Worm (Caenorhabditis elegans) whole organism, late embryonic: ENCODE results near the gene jmjd-3.1.
A peak's percentile ranks its signal among the peaks of the same experiment; 100 is the strongest.
"Not testable (repeated sequence)": the region's sequence is repeated elsewhere in the genome, so short reads cannot be mapped to it uniquely, and the experiment has no call there.

Source experiments
- C38D4.7 ChIP-seq: fragments of 200-800 bp; sonication (Bioruptor generic); optimal IDR thresholded peaks from 2 replicates; lab custom pipeline; 2018; ENCODE audit warnings: mild to moderate bottlenecking, missing genetic modification characterization, moderate library complexity, missing compliant biosample characterization
- T23F11.4 ChIP-seq: fragments of 200-800 bp; sonication (Bioruptor generic); optimal IDR thresholded peaks from 2 replicates; lab custom pipeline; 2018; ENCODE audit warnings: mild to moderate bottlenecking, missing genetic modification characterization, missing compliant biosample characterization
- ama-1 ChIP-seq: fragments of 150-350 bp; optimal IDR thresholded peaks from 2 replicates; lab custom pipeline; 2014
- ceh-14 ChIP-seq: sonication (generic microtip); optimal IDR thresholded peaks from 2 replicates; lab custom pipeline; 2016; ENCODE audit warnings: missing genotype, missing genetic modification characterization, missing compliant biosample characterization
- ceh-19 ChIP-seq: fragments of 200-800 bp; sonication (Bioruptor generic); optimal IDR thresholded peaks from 2 replicates; lab custom pipeline; 2018; ENCODE audit warnings: mild to moderate bottlenecking, missing genetic modification characterization, missing compliant biosample characterization
- ceh-2 ChIP-seq: sonication (generic microtip); optimal IDR thresholded peaks from 2 replicates; lab custom pipeline; 2016; ENCODE audit warnings: missing genotype, missing genetic modification characterization, missing compliant biosample characterization
- ceh-24 ChIP-seq: sonication (generic microtip); optimal IDR thresholded peaks from 2 replicates; lab custom pipeline; 2016; ENCODE audit warnings: mild to moderate bottlenecking, missing genetic modification characterization, missing compliant biosample characterization
- ceh-34 ChIP-seq: sonication (generic microtip); optimal IDR thresholded peaks from 2 replicates; lab custom pipeline; 2016; ENCODE audit warnings: mild to moderate bottlenecking, missing genetic modification characterization, missing compliant biosample characterization
- ceh-45 ChIP-seq: fragments of 200-800 bp; sonication (Bioruptor generic); IDR thresholded peaks from 2 replicates; pipeline ENCODE4 v1.3.6; 2022; ENCODE audit warnings: missing genetic modification reagents, missing genetic modification characterization, missing compliant biosample characterization
- ceh-48 ChIP-seq: sonication (generic microtip); optimal IDR thresholded peaks from 2 replicates; lab custom pipeline; 2016; ENCODE audit warnings: missing genetic modification characterization, inconsistent platforms, missing compliant biosample characterization
- ceh-9 ChIP-seq: sonication (generic microtip); optimal IDR thresholded peaks from 2 replicates; lab custom pipeline; 2016; ENCODE audit warnings: mild to moderate bottlenecking, missing genetic modification characterization, inconsistent platforms, missing compliant biosample characterization
- che-1 ChIP-seq: sonication (generic microtip); optimal IDR thresholded peaks from 2 replicates; lab custom pipeline; 2016; ENCODE audit warnings: mild to moderate bottlenecking, missing genetic modification characterization, missing compliant biosample characterization
- dve-1 ChIP-seq: sonication (generic microtip); optimal IDR thresholded peaks from 2 replicates; lab custom pipeline; 2017; ENCODE audit warnings: antibody characterized with exemption, mild to moderate bottlenecking, missing genetic modification characterization, missing compliant biosample characterization
- eyg-1 ChIP-seq: sonication (generic microtip); optimal IDR thresholded peaks from 2 replicates; lab custom pipeline; 2016; ENCODE audit warnings: missing genotype, missing genetic modification characterization, missing compliant biosample characterization
- fkh-10 ChIP-seq: fragments of 150-350 bp; optimal IDR thresholded peaks from 2 replicates; lab custom pipeline; 2014; ENCODE audit warnings: missing biosample characterization, missing genetic modification reagents, missing genetic modification characterization
- gmeb-2 ChIP-seq: sonication (generic microtip); optimal IDR thresholded peaks from 2 replicates; lab custom pipeline; 2016; ENCODE audit warnings: missing genetic modification characterization, inconsistent platforms, missing compliant biosample characterization
- hlh-15 ChIP-seq: sonication (generic microtip); optimal IDR thresholded peaks from 2 replicates; lab custom pipeline; 2016; ENCODE audit warnings: missing genetic modification characterization, missing compliant biosample characterization
- lin-11 ChIP-seq: fragments of 200-800 bp; sonication (Bioruptor generic); optimal IDR thresholded peaks from 2 replicates; lab custom pipeline; 2018; ENCODE audit warnings: mild to moderate bottlenecking, missing genetic modification characterization, missing compliant biosample characterization
- nfya-1 ChIP-seq: sonication (generic microtip); optimal IDR thresholded peaks from 2 replicates; lab custom pipeline; 2017; ENCODE audit warnings: missing genetic modification characterization, mild to moderate bottlenecking, missing compliant biosample characterization, antibody characterized with exemption, moderate library complexity
- nhr-11 ChIP-seq: fragments of 150-350 bp; optimal IDR thresholded peaks from 2 replicates; lab custom pipeline; 2014; ENCODE audit warnings: missing biosample characterization, missing genetic modification characterization
- npax-4 ChIP-seq: sonication (generic microtip); optimal IDR thresholded peaks from 2 replicates; lab custom pipeline; 2016; ENCODE audit warnings: missing genetic modification characterization, missing compliant biosample characterization
- pat-9 ChIP-seq: fragments of 200-800 bp; sonication (Bioruptor generic); optimal IDR thresholded peaks from 2 replicates; lab custom pipeline; 2018; ENCODE audit warnings: mild to moderate bottlenecking, missing genetic modification characterization, moderate library complexity, missing compliant biosample characterization
- pha-2 ChIP-seq: sonication (generic microtip); optimal IDR thresholded peaks from 2 replicates; lab custom pipeline; 2017; ENCODE audit warnings: mild to moderate bottlenecking, missing genetic modification characterization, missing compliant biosample characterization
- pros-1 ChIP-seq: fragments of 150-350 bp; optimal IDR thresholded peaks from 2 replicates; lab custom pipeline; 2014; ENCODE audit warnings: missing biosample characterization, missing genetic modification reagents, missing genetic modification characterization
- ref-2 ChIP-seq: sonication (generic microtip); optimal IDR thresholded peaks from 2 replicates; lab custom pipeline; 2016; ENCODE audit warnings: missing genetic modification characterization, missing compliant biosample characterization
- rnt-1 ChIP-seq: sonication (generic microtip); optimal IDR thresholded peaks from 2 replicates; lab custom pipeline; 2016; ENCODE audit warnings: missing genetic modification characterization, missing compliant biosample characterization
- sdc-2 ChIP-seq: sonication (generic microtip); optimal IDR thresholded peaks from 2 replicates; lab custom pipeline; 2016; ENCODE audit warnings: missing genotype, missing genetic modification characterization, missing compliant biosample characterization
- sox-2 ChIP-seq: fragments of 200-800 bp; sonication (Bioruptor generic); IDR thresholded peaks from 2 replicates; pipeline ENCODE4 v1.3.6; 2022; ENCODE audit warnings: missing genetic modification reagents, missing genetic modification characterization, missing compliant biosample characterization
- sox-4 ChIP-seq: sonication (generic microtip); optimal IDR thresholded peaks from 2 replicates; lab custom pipeline; 2017; ENCODE audit warnings: mild to moderate bottlenecking, missing genetic modification characterization, inconsistent platforms, missing compliant biosample characterization
- tbx-2 ChIP-seq: sonication (generic microtip); optimal IDR thresholded peaks from 2 replicates; lab custom pipeline; 2016; ENCODE audit warnings: missing genetic modification characterization, missing compliant biosample characterization
- unc-3 ChIP-seq, 2 experiments: fragments of 200-800 bp in 1 of 2; sonication (Bioruptor generic) in 1 of 2; sonication (generic microtip) in 1 of 2; conservative IDR thresholded peaks in 1 of 2; optimal IDR thresholded peaks in 1 of 2; 2 replicates each; pipeline versions ENCODE4 v1.3.6 to Lab custom; 2016 to 2022; ENCODE audit warnings: missing compliant biosample characterization in 2 of 2, missing genetic modification characterization in 2 of 2, missing genetic modification reagents in 1 of 2
- unc-42 ChIP-seq: sonication (generic microtip); optimal IDR thresholded peaks from 2 replicates; lab custom pipeline; 2016; ENCODE audit warnings: missing genotype, missing genetic modification characterization, missing compliant biosample characterization

The jmjd-3.1 gene

ce11 chrX:8602722-8603427 is 32.0 kb downstream of the jmjd-3.1 start:
- TF ChIP-seq fkh-10 (GFP tag; lab: Kevin White, UChicago) = no peak
- no peak for TF ChIP-seq ceh-34 (tag; lab: Kevin White, UChicago)
- no peak for TF ChIP-seq ceh-2 (tag; lab: Kevin White, UChicago)
- 0 out of 2 replicates have a peak, but pooled peaks have one; percentile 10 for TF ChIP-seq sox-2 (GFP tag; lab: Robert Waterston, UW)
- peak; percentile 28 for TF ChIP-seq pat-9 (tag; lab: Kevin White, UChicago)
- TF ChIP-seq T23F11.4 (GFP tag; lab: Kevin White, UChicago) = no peak
- TF ChIP-seq pha-2 (tag; lab: Kevin White, UChicago) = no peak
- no peak for TF ChIP-seq unc-42
- TF ChIP-seq tbx-2 (tag; lab: Kevin White, UChicago) = no peak
- peak; percentile 18 for TF ChIP-seq sox-4
- no peak for TF ChIP-seq dve-1 (tag; lab: Kevin White, UChicago)
- peak; percentile 65; the same call in 1 of the 2 replicates for TF ChIP-seq ceh-45 (GFP tag; lab: Robert Waterston, UW)
- TF ChIP-seq pros-1 = no peak
- TF ChIP-seq ceh-19 (GFP tag; lab: Kevin White, UChicago) = peak; percentile 32
- TF ChIP-seq che-1 = peak; percentile 69
- peak; percentile 23 for TF ChIP-seq npax-4 (tag; lab: Kevin White, UChicago)
- TF ChIP-seq ceh-48 (tag; lab: Kevin White, UChicago) = no peak
- TF ChIP-seq unc-3 (GFP tag; conservative IDR thresholded peaks at IDR 0.05; lab: Robert Waterston, UW) = peak; percentile 66
- no peak for TF ChIP-seq unc-3 (tag; optimal IDR thresholded peaks at IDR 0.05; lab: Kevin White, UChicago)
- peak; percentile 49 for TF ChIP-seq ceh-9 (tag; lab: Kevin White, UChicago)
- TF ChIP-seq ceh-14 (tag; lab: Kevin White, UChicago) = no peak
- no peak for TF ChIP-seq ref-2 (tag; lab: Kevin White, UChicago)
- peak; percentile 58 for TF ChIP-seq C38D4.7
- TF ChIP-seq gmeb-2 (tag; lab: Kevin White, UChicago) = peak; percentile 24
- peak; percentile 65 for TF ChIP-seq lin-11 (tag; lab: Kevin White, UChicago)
- no peak for TF ChIP-seq ceh-24 (tag; lab: Kevin White, UChicago)

ce11 chrX:8604160-8604559 is 33.3 kb downstream of the jmjd-3.1 start:
- TF ChIP-seq sdc-2 (no peak), ceh-48 (tag; lab: Kevin White, UChicago) (no peak), ama-1 (lab: Kevin White, UChicago) (no peak), ceh-9 (tag; lab: Kevin White, UChicago) (no peak), eyg-1 (no peak)

DNA sequence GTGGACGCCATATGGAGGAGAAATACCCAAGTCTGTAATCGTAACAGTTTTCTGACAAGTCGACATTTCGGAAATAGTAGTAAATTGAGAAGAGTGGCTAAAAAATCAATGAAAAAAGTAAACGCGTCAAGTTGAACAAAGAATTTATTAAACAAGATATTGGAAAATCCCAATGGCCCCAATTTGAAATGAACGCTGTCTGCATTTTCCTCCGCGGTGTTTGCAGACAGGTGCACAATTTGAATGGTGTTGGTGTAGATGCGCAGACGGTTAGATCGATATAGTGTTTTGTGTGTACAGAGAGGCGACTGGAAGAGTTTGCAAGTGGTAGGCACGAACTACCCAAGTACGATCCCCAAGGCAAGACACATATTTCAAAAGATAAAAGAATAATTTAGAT is 34.2 kb downstream of the jmjd-3.1 start, which contains the start of the genes H35N09.2 and H35N09.1:
TSS of gene H35N09.2 (minus strand) at position 54 of the 400 bp plus-strand sequence.
TSS of gene H35N09.1 (plus strand) at position 335 of the 400 bp plus-strand sequence.
- TF ChIP-seq tbx-2 (tag; lab: Kevin White, UChicago) (peak; percentile 4), fkh-10 (GFP tag; lab: Kevin White, UChicago) (no peak), nfya-1 (tag; lab: Kevin White, UChicago) (peak; percentile 55), ceh-34 (tag; lab: Kevin White, UChicago) (peak; percentile 0)

DNA sequence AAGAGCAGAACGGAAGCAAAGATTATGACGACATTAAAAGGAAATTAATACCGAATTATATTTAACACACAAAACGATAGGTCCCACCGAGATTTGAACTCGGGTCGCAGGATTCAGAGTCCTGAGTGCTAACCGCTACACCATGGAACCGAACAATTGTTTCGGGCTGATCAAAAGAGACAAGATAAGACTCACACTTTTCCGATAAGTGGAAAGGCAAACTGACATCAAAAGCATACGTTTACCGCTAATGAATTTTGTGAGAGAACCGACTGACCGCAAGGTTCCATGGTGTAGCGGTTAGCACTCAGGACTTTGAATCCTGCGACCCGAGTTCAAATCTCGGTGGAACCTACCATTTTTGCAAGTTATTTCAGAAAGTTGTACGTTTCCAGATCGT is 37.9 kb downstream of the jmjd-3.1 start:
- TF ChIP-seq rnt-1 (tag; lab: Kevin White, UChicago) (peak; percentile 45), gmeb-2 (tag; lab: Kevin White, UChicago) (peak; percentile 2), hlh-15 (tag; lab: Kevin White, UChicago) (no peak)

ce11 chrX:8610606-8611005 is 39.8 kb downstream of the jmjd-3.1 start, which contains the start of gene K01A12.4:
K01A12.4 (plus strand) TSS chrX:8610906.
- not testable (repeated sequence) for TF ChIP-seq ceh-14 (tag; lab: Kevin White, UChicago); che-1; nhr-11 (tag; lab: Kevin White, UChicago)
